Worm (Caenorhabditis elegans) whole organism, dauer: ENCODE data around the gene clec-234.

ENCODE experiments used
- unc-62 ChIP-seq: sonication (generic microtip); optimal IDR thresholded peaks from 2 replicates; lab custom pipeline; 2017; ENCODE audit warnings: missing biosample characterization, missing genetic modification reagents, missing genetic modification characterization

The clec-234 gene

DNA sequence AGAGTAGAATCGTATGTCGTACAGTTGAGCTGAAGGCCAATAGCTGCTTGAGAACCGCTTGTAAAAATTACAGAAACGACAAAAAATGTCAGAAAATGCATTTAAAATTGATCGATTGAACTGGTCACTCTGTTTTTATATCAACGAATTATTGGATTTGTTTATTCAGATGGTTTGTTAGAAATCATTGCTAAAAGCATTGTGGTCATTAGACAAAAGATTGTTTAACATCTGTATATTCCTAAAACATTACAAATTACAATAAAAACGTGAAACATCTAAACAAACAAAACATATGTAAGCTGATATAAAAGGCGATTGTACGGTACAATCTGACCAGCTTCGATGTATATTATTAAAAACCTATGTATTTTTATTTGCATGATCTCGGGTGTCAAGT, 2.1 kb upstream of the clec-234 start, which contains the start of the genes F26D2.13 and F26D2.14:
Gene F26D2.13 (minus strand): TSS at position 101 of the 400 bp plus-strand sequence.
Gene F26D2.14 (plus strand): TSS at position 346 of the 400 bp plus-strand sequence.
- no peak for TF ChIP-seq unc-62 (GFP tag; lab: Kevin White, UChicago)

DNA sequence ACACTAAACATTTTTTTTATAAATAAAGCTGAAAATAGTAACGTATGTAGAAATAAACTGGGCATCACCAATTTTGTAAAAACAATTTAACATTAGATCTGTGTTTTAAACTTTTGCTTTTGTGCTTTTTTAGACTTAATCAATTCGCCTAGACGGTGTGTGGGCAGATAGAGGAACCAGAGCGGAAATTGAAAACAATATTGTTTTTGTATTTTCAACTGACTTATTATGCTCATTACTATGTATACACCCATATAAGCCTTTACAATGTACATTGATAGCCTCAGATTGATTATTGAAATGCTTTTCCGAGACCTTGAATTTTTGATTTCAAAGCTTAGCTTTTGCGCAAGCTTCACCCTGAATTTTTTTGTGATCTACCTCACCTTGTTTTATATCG, 3.4 kb downstream of the clec-234 start, which contains the start of gene str-73:
Gene str-73 (plus strand): TSS at position 301 of the 400 bp plus-strand sequence.
- no peak for TF ChIP-seq unc-62 (GFP tag; lab: Kevin White, UChicago)

DNA sequence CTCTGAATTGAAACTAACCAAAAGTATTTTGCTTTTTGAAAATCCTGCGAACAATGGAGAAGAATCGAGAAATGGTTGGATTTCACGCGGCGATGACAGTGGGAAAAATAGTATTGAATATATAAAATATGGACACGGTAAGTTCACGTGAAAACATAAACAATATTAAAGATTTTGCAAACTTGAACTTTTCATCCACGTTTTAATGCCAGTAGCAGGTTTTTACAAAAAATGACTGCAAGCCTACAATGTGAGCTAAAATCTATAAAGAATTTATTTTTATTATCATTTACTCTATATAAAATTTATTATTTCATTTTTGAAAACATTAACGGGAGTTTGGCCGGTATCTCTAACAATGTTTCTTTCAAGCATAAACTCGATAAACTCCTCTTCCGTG, 3.9 kb downstream of the clec-234 start, which contains the start of gene F26D2.10:
Gene F26D2.10 (minus strand): TSS at position 101 of the 400 bp plus-strand sequence.
- TF ChIP-seq unc-62 (GFP tag; lab: Kevin White, UChicago): no peak

- no peak for TF ChIP-seq unc-62 (GFP tag; lab: Kevin White, UChicago)
Measured at ce11 chrV:16424428-16424827, 8.9 kb downstream of the clec-234 start, which contains the start of gene srw-29. Gene srw-29, minus strand, starts transcription at chrV:16424528.

DNA sequence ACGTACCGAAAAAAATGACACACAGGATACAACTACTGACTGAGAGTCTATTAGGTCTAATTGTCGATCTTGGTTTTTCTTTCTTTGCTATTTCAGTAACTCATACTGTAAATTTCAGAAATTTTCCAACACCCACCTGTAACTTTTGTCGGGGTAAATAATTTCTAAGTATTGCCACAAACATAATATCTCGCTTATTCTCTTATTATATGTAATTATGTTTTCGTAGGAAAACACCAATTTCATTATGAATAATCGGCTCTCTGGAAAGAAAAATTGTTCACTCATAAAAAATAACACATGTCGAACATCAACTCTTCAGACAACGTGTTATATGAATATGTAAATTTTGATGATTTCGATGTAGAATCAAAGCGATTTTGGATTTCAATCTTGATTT, 12.7 kb downstream of the clec-234 start, which contains the start of gene srw-48:
Gene srw-48 (plus strand): TSS at position 301 of the 400 bp plus-strand sequence.
- TF ChIP-seq unc-62 (GFP tag; lab: Kevin White, UChicago): no peak

- TF ChIP-seq unc-62 (GFP tag; lab: Kevin White, UChicago): no peak
Measured at ce11 chrV:16419769-16420168, 13.6 kb downstream of the clec-234 start, which contains the start of gene F26D2.16. Gene F26D2.16, minus strand, starts transcription at chrV:16419869.

DNA sequence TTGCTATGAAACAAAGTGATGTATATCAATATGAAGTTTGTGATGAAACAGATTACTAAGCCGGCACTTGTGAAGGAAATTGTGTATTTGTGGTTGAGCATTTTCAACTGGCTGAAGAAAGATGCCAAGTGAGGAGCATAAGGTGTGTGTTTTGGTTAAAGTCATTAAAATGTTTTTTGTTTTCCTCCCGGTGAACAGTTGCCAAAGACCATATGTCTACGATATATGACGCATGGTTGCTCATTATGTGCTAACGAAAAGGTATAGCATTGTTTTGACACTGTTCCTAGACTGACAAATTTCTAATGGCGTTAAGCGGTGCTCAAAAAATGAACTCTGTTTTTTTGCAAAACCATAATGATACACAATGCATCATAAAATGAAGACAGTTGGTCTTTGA, 16.4 kb downstream of the clec-234 start, which contains the start of gene str-55:
Gene str-55 (minus strand): TSS at position 101 of the 400 bp plus-strand sequence.
- no peak for TF ChIP-seq unc-62 (GFP tag; lab: Kevin White, UChicago)

DNA sequence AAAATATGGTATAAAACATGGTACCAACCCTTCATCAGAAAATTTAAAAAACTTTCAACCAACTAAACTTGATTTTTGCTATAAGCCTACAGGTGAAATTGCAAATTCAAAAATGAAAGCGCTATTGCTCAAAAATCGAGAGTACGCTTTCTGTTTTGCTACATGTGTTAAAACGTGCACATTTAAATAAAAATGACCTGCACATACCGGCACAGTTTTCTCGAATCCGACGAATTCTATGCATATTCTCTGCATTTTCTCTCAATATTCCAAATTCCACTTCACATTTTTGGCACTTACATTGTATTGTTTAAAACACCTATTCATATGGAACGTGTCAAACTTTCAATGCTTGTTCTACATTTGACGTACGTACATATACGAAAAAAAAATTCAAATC, 22.9 kb downstream of the clec-234 start, which contains the start of gene srh-145:
Gene srh-145 (plus strand): TSS at position 193 of the 400 bp plus-strand sequence.
- no peak for TF ChIP-seq unc-62 (GFP tag; lab: Kevin White, UChicago)

DNA sequence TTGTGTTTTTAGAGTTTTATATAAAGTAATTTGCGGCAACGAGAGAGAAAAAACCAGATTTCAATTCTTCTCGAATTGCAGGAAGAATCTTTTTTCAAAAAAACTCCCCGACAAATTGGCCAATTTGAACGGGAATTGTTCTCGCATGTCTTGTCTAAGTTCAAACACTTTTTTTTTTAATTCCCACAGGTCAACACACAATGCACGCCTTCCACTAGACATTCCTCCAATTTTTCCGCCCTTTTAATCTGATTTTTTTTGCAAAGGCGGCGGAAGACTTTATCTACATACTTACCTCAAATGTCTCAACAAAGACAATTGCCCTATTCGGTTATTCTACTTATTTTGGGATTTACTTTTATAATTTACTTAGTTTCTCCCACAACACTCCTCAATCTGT, 25.7 kb downstream of the clec-234 start, which contains the start of gene F26D2.3:
Gene F26D2.3 (plus strand): TSS at position 301 of the 400 bp plus-strand sequence.
- TF ChIP-seq unc-62 (GFP tag; lab: Kevin White, UChicago): no peak

- TF ChIP-seq unc-62 (GFP tag; lab: Kevin White, UChicago): no peak
Measured at ce11 chrV:16406357-16406756, 27.0 kb downstream of the clec-234 start.

- no peak for TF ChIP-seq unc-62 (GFP tag; lab: Kevin White, UChicago)
Measured at ce11 chrV:16405366-16405765, 28.0 kb downstream of the clec-234 start.

DNA sequence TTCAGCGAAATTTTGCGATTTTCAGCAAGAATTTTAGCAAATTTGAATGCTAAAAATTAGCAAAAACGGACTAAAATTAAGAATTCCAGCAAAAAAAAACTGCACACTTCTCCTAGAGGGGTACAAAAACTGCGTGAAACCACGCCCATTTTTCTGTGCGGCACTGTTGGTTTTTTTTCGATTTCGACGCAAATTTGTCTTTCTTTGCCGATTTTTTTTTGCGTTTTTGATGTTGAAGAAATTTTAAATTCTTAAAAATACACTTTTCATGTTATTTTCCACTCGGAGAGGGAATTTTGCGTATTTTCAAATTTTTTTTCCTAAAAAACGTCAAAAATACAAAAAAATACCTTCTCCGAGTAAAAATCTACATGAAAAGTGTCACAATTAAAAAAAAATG, 29.4 kb downstream of the clec-234 start, which contains the start of gene syp-1:
Gene syp-1 (plus strand): TSS at position 301 of the 400 bp plus-strand sequence.
- TF ChIP-seq unc-62 (GFP tag; lab: Kevin White, UChicago): no peak

DNA sequence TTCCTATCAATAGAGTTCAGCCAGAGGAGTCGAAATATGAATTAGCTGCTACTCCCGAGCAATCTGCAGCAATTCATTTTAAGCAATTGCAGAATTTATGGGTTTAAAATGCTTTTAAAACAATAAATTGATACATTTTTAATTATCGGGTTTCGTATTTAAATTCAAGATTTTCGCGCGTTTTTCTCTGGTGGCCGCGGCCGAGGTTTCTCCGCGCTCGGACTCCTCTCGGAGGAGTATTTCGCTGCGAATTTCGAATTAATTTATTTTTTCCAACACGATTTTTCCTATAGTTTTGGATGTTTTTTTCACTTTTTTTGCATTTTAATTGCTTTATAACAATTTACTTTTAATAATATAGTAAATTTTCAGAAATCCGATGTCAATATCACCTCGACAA, 31.9 kb downstream of the clec-234 start, which contains the start of gene F13A7.14:
Gene F13A7.14 (plus strand): TSS at position 373 of the 400 bp plus-strand sequence.
- TF ChIP-seq unc-62 (GFP tag; lab: Kevin White, UChicago): no peak

ce11 chrV:16399388-16399787, 34.0 kb downstream of the clec-234 start, which contains the start of gene sre-36:
Gene sre-36, plus strand, starts transcription at chrV:16399688.
- no peak for TF ChIP-seq unc-62 (GFP tag; lab: Kevin White, UChicago)

DNA sequence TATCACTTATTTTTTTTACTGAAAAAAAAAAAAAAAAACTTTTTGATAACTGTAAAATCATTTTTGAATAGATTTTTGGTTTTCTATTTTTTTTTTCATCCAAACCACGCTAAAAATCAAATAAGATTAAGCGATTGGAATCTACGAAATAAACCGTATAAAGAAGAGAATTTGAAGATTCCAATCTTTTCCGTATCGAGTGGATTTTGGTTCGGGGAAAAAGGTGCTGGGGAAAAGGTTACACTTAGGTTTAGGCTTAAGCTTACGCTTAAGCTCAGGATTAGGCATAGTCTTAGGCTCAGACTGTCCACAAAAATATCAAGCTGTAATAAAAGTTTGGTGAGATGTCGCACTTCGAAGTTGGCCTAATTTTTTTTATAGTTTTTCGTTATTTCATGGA, 37.6 kb downstream of the clec-234 start, which contains the start of gene F13A7.12:
Gene F13A7.12 (plus strand): TSS at position 301 of the 400 bp plus-strand sequence.
- TF ChIP-seq unc-62 (GFP tag; lab: Kevin White, UChicago): no peak

DNA sequence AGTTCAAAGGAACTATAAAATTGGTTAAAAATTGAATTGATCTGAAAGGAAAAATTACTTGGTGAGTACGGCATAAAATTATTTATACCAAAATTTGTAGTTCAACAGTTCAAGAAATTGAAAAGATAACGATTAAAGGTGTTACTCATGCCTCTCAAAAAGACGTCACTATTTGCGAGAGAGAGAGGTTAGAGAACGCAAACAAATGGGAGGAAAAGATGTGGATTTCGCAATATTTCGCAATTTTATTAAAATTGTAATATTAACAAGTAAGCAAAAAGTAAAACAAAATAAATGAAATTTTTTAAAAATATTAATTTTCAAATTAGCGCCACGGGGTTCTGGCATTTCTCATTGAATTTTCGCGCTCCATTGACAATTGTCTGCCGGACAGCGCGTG, 38.2 kb downstream of the clec-234 start, which contains the start of gene F13A7.11:
Gene F13A7.11 (minus strand): TSS at position 174 of the 400 bp plus-strand sequence.
- TF ChIP-seq unc-62 (GFP tag; lab: Kevin White, UChicago): no peak
